Worm (Caenorhabditis elegans): ENCODE measurements around the gene F53C3.1.

- TF ChIP-seq ztf-29 (GFP tag; IDR thresholded peaks at IDR 0.05) (no peak), flt-1 (GFP tag; IDR thresholded peaks at IDR 0.05) (no peak), ztf-23 (GFP tag; IDR thresholded peaks at IDR 0.05) (no peak), klf-2 (GFP tag; conservative IDR thresholded peaks at IDR 0.05) (no peak), T22C8.4 (GFP tag; IDR thresholded peaks at IDR 0.05) (no peak), med-1 (GFP tag; optimal IDR thresholded peaks at IDR 0.05; ENCODE audit: insufficient read depth) (no peak), cog-1 (tag; optimal IDR thresholded peaks at IDR 0.05) (no peak), ref-1 (GFP tag; conservative IDR thresholded peaks at IDR 0.05) (no peak)
Observed at ce11 chrII:3862053-3862452, 49.8 kb upstream of the F53C3.1 start.
